Fruit fly (Drosophila melanogaster): ENCODE measurements around the gene Flo2.

Flo2 gene

dm6 chrX:14882536-14883118 is 43.5 kb downstream of the Flo2 start, which contains the start of the genes CG45064 and CG45065 (continued):
- TF ChIP-seq Taf1 (GFP tag; IDR thresholded peaks at IDR 0.05) (no peak), tup (GFP tag; optimal IDR thresholded peaks at IDR 0.05) (peak; percentile 27), CG13296 (GFP tag; optimal IDR thresholded peaks at IDR 0.05) (peak; percentile 49), CG18262 (tag; optimal IDR thresholded peaks at IDR 0.05) (peak; percentile 87), caup (GFP tag; optimal IDR thresholded peaks at IDR 0.05; ENCODE audit: severe bottlenecking) (peak; percentile 61), Stat92E (GFP tag; optimal IDR thresholded peaks at IDR 0.05) (peak in 1 of 3 experiments; percentile 4), hkb (optimal IDR thresholded peaks at IDR 0.05) (no peak), hkb (GFP tag; IDR thresholded peaks at IDR 0.05) (peak; percentile 87), tll (GFP tag; optimal IDR thresholded peaks at IDR 0.05) (no peak), CG15601 (tag; optimal IDR thresholded peaks at IDR 0.05) (peak; percentile 89), CG10979 (tag; optimal IDR thresholded peaks at IDR 0.05) (peak; percentile 87), jumu (GFP tag; optimal IDR thresholded peaks at IDR 0.05) (peak; percentile 78), CG31388 (GFP tag; optimal IDR thresholded peaks at IDR 0.05) (peak; percentile 21), tap (tag; optimal IDR thresholded peaks at IDR 0.05) (peak; percentile 86), CG8924 (tag; optimal IDR thresholded peaks at IDR 0.05) (peak; percentile 88), CG8089 (GFP tag; optimal IDR thresholded peaks at IDR 0.05) (peak; percentile 81), Aef1 (GFP tag; IDR thresholded peaks at IDR 0.05) (peak; percentile 69), kni (GFP tag; optimal IDR thresholded peaks at IDR 0.05) (peak; percentile 74), Nf-YC (tag; optimal IDR thresholded peaks at IDR 0.05) (peak; percentile 45), CG1233 (GFP tag; optimal IDR thresholded peaks at IDR 0.05) (peak; percentile 63), CG2202 (tag; optimal IDR thresholded peaks at IDR 0.05) (peak; percentile 47), pzg (GFP tag; optimal IDR thresholded peaks at IDR 0.05) (no peak), CG11504 (tag; optimal IDR thresholded peaks at IDR 0.05) (peak; percentile 92), sna (GFP tag; IDR thresholded peaks at IDR 0.05; ENCODE audit: partially characterized antibody) (no peak), E2f1 (GFP tag; IDR thresholded peaks at IDR 0.05) (peak; percentile 77), CG15479 (GFP tag; optimal IDR thresholded peaks at IDR 0.05) (no peak), C15 (GFP tag; IDR thresholded peaks at IDR 0.05) (no peak), CG4360 (GFP tag; IDR thresholded peaks at IDR 0.05) (peak; percentile 48; the same call in 1 of the 2 replicates), bowl (GFP tag; IDR thresholded peaks at IDR 0.05) (peak; percentile 51; the same call in 1 of the 2 replicates), CG4404 (GFP tag; IDR thresholded peaks at IDR 0.05) (peak; percentile 24; the same call in 1 of the 2 replicates), Ptx1 (GFP tag; IDR thresholded peaks at IDR 0.05) (peak; percentile 88), ci (GFP tag; IDR thresholded peaks at IDR 0.05) (peak; percentile 97), CG31365 (tag; optimal IDR thresholded peaks at IDR 0.05) (peak; percentile 53), CG13894 (tag; optimal IDR thresholded peaks at IDR 0.05) (no peak), CG15073 (GFP tag; optimal IDR thresholded peaks at IDR 0.05) (peak; percentile 28), CG3847 (GFP tag; IDR thresholded peaks at IDR 0.05) (peak; percentile 55), lmd (GFP tag; IDR thresholded peaks at IDR 0.05) (peak; percentile 81), CG10267 (tag; optimal IDR thresholded peaks at IDR 0.05) (peak; percentile 76), CG10565 (GFP tag; optimal IDR thresholded peaks at IDR 0.05) (peak; percentile 14), ase (GFP tag; IDR thresholded peaks at IDR 0.05) (peak; percentile 76), CG12744 (GFP tag; optimal IDR thresholded peaks at IDR 0.05) (peak; percentile 54), zfh2 (GFP tag; optimal IDR thresholded peaks at IDR 0.05) (peak; percentile 76), Trl (optimal IDR thresholded peaks at IDR 0.05) (no peak), Trl (GFP tag; optimal IDR thresholded peaks at IDR 0.05) (peak; percentile 79), exex (tag; optimal IDR thresholded peaks at IDR 0.05) (peak; percentile 11), luna (GFP tag; optimal IDR thresholded peaks at IDR 0.05) (no peak), gcm2 (GFP tag; optimal IDR thresholded peaks at IDR 0.05) (peak; percentile 56), Fer2 (tag; optimal IDR thresholded peaks at IDR 0.05) (peak; percentile 3), HLH4C (GFP tag; IDR thresholded peaks at IDR 0.05; ENCODE audit: partially characterized antibody) (no peak), grn (GFP tag; optimal IDR thresholded peaks at IDR 0.05) (peak; percentile 2)
